Fruit fly (Drosophila melanogaster): ENCODE data around the gene Skp2.
A peak's percentile ranks its signal among the peaks of the same experiment; 100 is the strongest.

Skp2 gene

dm6 chr3R:4381079-4381919, 43.8 kb upstream of the Skp2 start, which contains the start of gene Cont (continued):
- no peak for TF ChIP-seq slp2 (GFP tag; optimal IDR thresholded peaks at IDR 0.05)
- TF ChIP-seq zf30C (GFP tag; optimal IDR thresholded peaks at IDR 0.05): no peak
- TF ChIP-seq al (GFP tag; IDR thresholded peaks at IDR 0.05): no peak
- TF ChIP-seq CG14710 (tag; optimal IDR thresholded peaks at IDR 0.05): peak; percentile 46
- TF ChIP-seq psq (GFP tag; optimal IDR thresholded peaks at IDR 0.05): no peak
- TF ChIP-seq ftz-f1 (GFP tag; optimal IDR thresholded peaks at IDR 0.05): no peak
- peak; percentile 79 for TF ChIP-seq Med (GFP tag)
- TF ChIP-seq CG14441 (GFP tag; IDR thresholded peaks at IDR 0.05): no peak
- no peak for TF ChIP-seq CG11696 (GFP tag; IDR thresholded peaks at IDR 0.05)
- TF ChIP-seq cato (GFP tag; optimal IDR thresholded peaks at IDR 0.05; ENCODE audit: borderline replicate concordance): no peak
- peak; percentile 98 for TF ChIP-seq E2f2 (GFP tag; IDR thresholded peaks at IDR 0.05)
- TF ChIP-seq tap (tag; optimal IDR thresholded peaks at IDR 0.05): no peak
- no peak for TF ChIP-seq az2 (GFP tag; optimal IDR thresholded peaks at IDR 0.05)
- TF ChIP-seq CG12071 (GFP tag; optimal IDR thresholded peaks at IDR 0.05): no peak
- TF ChIP-seq CG4424 (GFP tag; optimal IDR thresholded peaks at IDR 0.05): no peak
- peak; percentile 59 for TF ChIP-seq CG13624 (GFP tag; optimal IDR thresholded peaks at IDR 0.05)
- no peak for TF ChIP-seq Spps (tag; optimal IDR thresholded peaks at IDR 0.05)
- no peak for TF ChIP-seq stc (GFP tag; IDR thresholded peaks at IDR 0.05)
- TF ChIP-seq CG12769 (tag; optimal IDR thresholded peaks at IDR 0.05): no peak
- TF ChIP-seq dati (GFP tag; IDR thresholded peaks at IDR 0.05): no peak
- no peak for TF ChIP-seq Deaf1 (tag; optimal IDR thresholded peaks at IDR 0.05)
- TF ChIP-seq Xrp1 (GFP tag; IDR thresholded peaks at IDR 0.05): 0 out of 2 replicates have a peak, but pooled peaks have one; percentile 21
- TF ChIP-seq luna (GFP tag; optimal IDR thresholded peaks at IDR 0.05): no peak
- TF ChIP-seq CG10543 (GFP tag; optimal IDR thresholded peaks at IDR 0.05): no peak
- no peak for TF ChIP-seq zfh2 (GFP tag; optimal IDR thresholded peaks at IDR 0.05)
- no peak for TF ChIP-seq tin (GFP tag; optimal IDR thresholded peaks at IDR 0.05)
- TF ChIP-seq dm (GFP tag; optimal IDR thresholded peaks at IDR 0.05): no peak
- no peak for TF ChIP-seq CG43689 (GFP tag; IDR thresholded peaks at IDR 0.05)
- no peak for TF ChIP-seq CG13123 (GFP tag; optimal IDR thresholded peaks at IDR 0.05)
- peak; percentile 94 for TF ChIP-seq CG7963 (GFP tag; IDR thresholded peaks at IDR 0.05; ENCODE audit: partially characterized antibody)
- TF ChIP-seq CG4854 (GFP tag; optimal IDR thresholded peaks at IDR 0.05): no peak
- peak; percentile 79 for TF ChIP-seq YL-1 (GFP tag; optimal IDR thresholded peaks at IDR 0.05)
- peak; percentile 94 for TF ChIP-seq nerfin-2 (GFP tag; IDR thresholded peaks at IDR 0.05; ENCODE audit: partially characterized antibody)
- TF ChIP-seq Oaz (GFP tag; IDR thresholded peaks at IDR 0.05): no peak
- no peak for TF ChIP-seq Ets65A (GFP tag)
- TF ChIP-seq ttk (GFP tag; IDR thresholded peaks at IDR 0.05): no peak
- peak; percentile 9 for TF ChIP-seq gfzf (GFP tag; optimal IDR thresholded peaks at IDR 0.05)
- TF ChIP-seq CG10979 (tag; optimal IDR thresholded peaks at IDR 0.05): no peak
- TF ChIP-seq CG17361 (GFP tag; IDR thresholded peaks at IDR 0.05): 0 out of 3 replicates have a peak, but pooled peaks have one; percentile 10
- peak; percentile 91 for TF ChIP-seq Dll (GFP tag; IDR thresholded peaks at IDR 0.05; ENCODE audit: partially characterized antibody)
- peak; percentile 53; the same call in 1 of the 2 replicates for TF ChIP-seq MBD-R2 (GFP tag; IDR thresholded peaks at IDR 0.05)
- no peak for TF ChIP-seq slou (GFP tag; optimal IDR thresholded peaks at IDR 0.05)
- peak; percentile 27 for TF ChIP-seq Adf1 (GFP tag; IDR thresholded peaks at IDR 0.05)
- TF ChIP-seq CG3847 (GFP tag; IDR thresholded peaks at IDR 0.05): no peak
- no peak for TF ChIP-seq CG13424 (tag; optimal IDR thresholded peaks at IDR 0.05)
- no peak for TF ChIP-seq Lim3 (GFP tag; IDR thresholded peaks at IDR 0.05)
- no peak for TF ChIP-seq crc (GFP tag; optimal IDR thresholded peaks at IDR 0.05)
- no peak for TF ChIP-seq Gsc (GFP tag; IDR thresholded peaks at IDR 0.05)
- TF ChIP-seq crol (GFP tag; IDR thresholded peaks at IDR 0.05): no peak
- TF ChIP-seq Awh (GFP tag; IDR thresholded peaks at IDR 0.05): no peak
- TF ChIP-seq HLH3B (GFP tag; IDR thresholded peaks at IDR 0.05): no peak
